Fruit fly (Drosophila melanogaster) whole organism, pupa: ENCODE measurements around the gene DnaJ-H.
A peak's percentile ranks its signal among the peaks of the same experiment; 100 is the strongest.

ENCODE experiments used
- CG10348 ChIP-seq: fragments of 200-800 bp; sonication (Bioruptor generic); IDR thresholded peaks from 2 replicates; pipeline ENCODE4 v1.3.6; 2022; ENCODE audit warnings: missing biosample characterization, missing genetic modification characterization
- CG12605 ChIP-seq: fragments of 200-800 bp; sonication (Bioruptor generic); IDR thresholded peaks from 2 replicates; pipeline ENCODE4 v1.3.6; 2022; ENCODE audit warnings: missing biosample characterization, missing genetic modification characterization
- CG13204 ChIP-seq: fragments of 200-800 bp; sonication (Bioruptor generic); optimal IDR thresholded peaks from 2 replicates; lab custom pipeline; 2018; ENCODE audit warnings: missing biosample characterization, mild to moderate bottlenecking, missing genetic modification characterization, moderate library complexity
- CG14655 ChIP-seq: fragments of 200-800 bp; sonication (Bioruptor generic); optimal IDR thresholded peaks from 3 replicates; lab custom pipeline; 2017; ENCODE audit warnings: mild to moderate bottlenecking, missing biosample characterization, missing genetic modification reagents, missing genetic modification characterization
- CG15710 ChIP-seq: fragments of 200-800 bp; sonication (Bioruptor generic); optimal IDR thresholded peaks from 2 replicates; lab custom pipeline; 2018; ENCODE audit warnings: missing biosample characterization, mild to moderate bottlenecking, missing genetic modification characterization, moderate library complexity
- CG17806 ChIP-seq: fragments of 200-800 bp; sonication (Bioruptor generic); optimal IDR thresholded peaks from 2 replicates; lab custom pipeline; 2018; ENCODE audit warnings: missing biosample characterization, mild to moderate bottlenecking, missing genetic modification characterization, moderate library complexity
- CG32121 ChIP-seq: fragments of 200-800 bp; sonication (Bioruptor generic); IDR thresholded peaks from 2 replicates; pipeline ENCODE4 v1.3.6; 2022; ENCODE audit warnings: missing biosample characterization, missing genetic modification characterization
- CG34367 ChIP-seq: fragments of 200-800 bp; sonication (Bioruptor generic); optimal IDR thresholded peaks from 2 replicates; lab custom pipeline; 2018; ENCODE audit warnings: missing biosample characterization, mild to moderate bottlenecking, missing genetic modification characterization
- CG4496 ChIP-seq: fragments of 200-800 bp; sonication (Bioruptor generic); IDR thresholded peaks from 3 replicates; pipeline ENCODE4 v1.3.6; 2022; ENCODE audit warnings: missing biosample characterization, missing genetic modification characterization
- CG8159 ChIP-seq: fragments of 200-800 bp; sonication (Bioruptor generic); optimal IDR thresholded peaks from 3 replicates; lab custom pipeline; 2018; ENCODE audit warnings: missing biosample characterization, mild to moderate bottlenecking, missing genetic modification characterization, moderate library complexity
- CG8301 ChIP-seq: fragments of 200-800 bp; sonication (Bioruptor generic); optimal IDR thresholded peaks from 2 replicates; lab custom pipeline; 2018; ENCODE audit warnings: missing biosample characterization, mild to moderate bottlenecking, missing genetic modification characterization
- CG9948 ChIP-seq: fragments of 200-800 bp; sonication (Bioruptor generic); optimal IDR thresholded peaks from 2 replicates; lab custom pipeline; 2018; ENCODE audit warnings: missing biosample characterization, mild to moderate bottlenecking, missing genetic modification characterization, moderate library complexity
- D1 ChIP-seq: fragments of 200-800 bp; sonication (Bioruptor generic); optimal IDR thresholded peaks from 2 replicates; lab custom pipeline; 2018; ENCODE audit warnings: missing biosample characterization, mild to moderate bottlenecking, missing genetic modification characterization, moderate library complexity
- EcR ChIP-seq: fragments of 200-800 bp; sonication (Bioruptor generic); optimal IDR thresholded peaks from 3 replicates; lab custom pipeline; 2019; ENCODE audit warnings: missing biosample characterization, missing genetic modification characterization, mild to moderate bottlenecking, moderate library complexity, missing genetic modification reagents
- Ets98B ChIP-seq: fragments of 200-800 bp; sonication (Bioruptor generic); IDR thresholded peaks from 2 replicates; pipeline ENCODE4 v1.3.6; 2022; ENCODE audit warnings: missing biosample characterization, missing genetic modification characterization
- Pif1A ChIP-seq: fragments of 200-800 bp; sonication (Bioruptor generic); optimal IDR thresholded peaks from 3 replicates; lab custom pipeline; 2016; ENCODE audit warnings: missing biosample characterization, missing genetic modification characterization
- Pif1B ChIP-seq: fragments of 200-800 bp; sonication (Bioruptor generic); optimal IDR thresholded peaks from 3 replicates; lab custom pipeline; 2016; ENCODE audit warnings: missing biosample characterization, missing genetic modification characterization
- Snoo ChIP-seq: fragments of 200-800 bp; sonication (Bioruptor generic); optimal IDR thresholded peaks from 3 replicates; lab custom pipeline; 2017; ENCODE audit warnings: missing biosample characterization, mild to moderate bottlenecking, missing genetic modification characterization, inconsistent platforms
- fd96Ca ChIP-seq: fragments of 200-800 bp; sonication (Bioruptor generic); IDR thresholded peaks from 3 replicates; pipeline ENCODE4 v1.3.6; 2022; ENCODE audit warnings: missing biosample characterization, missing genetic modification characterization
- gl ChIP-seq: fragments of 200-800 bp; sonication (Bioruptor generic); optimal IDR thresholded peaks from 2 replicates; lab custom pipeline; 2018; ENCODE audit warnings: missing biosample characterization, mild to moderate bottlenecking, missing genetic modification characterization
- rn ChIP-seq: fragments of 200-800 bp; sonication (Bioruptor generic); IDR thresholded peaks from 2 replicates; pipeline ENCODE4 v1.3.6; 2022; ENCODE audit warnings: missing biosample characterization, missing genetic modification characterization

The DnaJ-H gene

DNA sequence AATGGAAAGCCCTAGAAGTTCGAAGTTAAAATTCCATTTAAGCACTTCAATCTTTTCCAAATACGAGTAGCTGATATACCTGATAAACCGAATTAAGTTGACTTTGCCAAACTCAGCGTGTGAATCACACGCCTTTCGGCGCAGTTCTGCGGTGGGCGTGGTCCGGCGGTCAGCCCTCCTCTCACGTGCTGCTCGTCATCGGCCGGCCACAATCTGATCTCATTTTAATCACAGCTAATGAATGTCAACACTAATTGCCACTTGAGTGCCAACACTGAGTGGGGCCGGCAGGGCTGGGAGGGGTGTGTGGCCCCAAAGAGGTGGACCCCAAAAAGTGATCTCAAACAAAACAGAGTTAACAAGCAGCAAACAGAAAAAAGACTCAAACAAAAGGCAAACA lies 29.9 kb downstream of the DnaJ-H start:
- TF ChIP-seq fd96Ca (no peak), CG13204 (GFP tag; lab: Kevin White, UChicago) (no peak), D1 (no peak), Pif1A (GFP tag; lab: Kevin White, UChicago) (no peak), CG32121 (no peak), EcR (GFP tag; lab: Kevin White, UChicago) (no peak), CG17806 (tag; lab: Kevin White, UChicago) (no peak), CG14655 (no peak), Snoo (tag; lab: Kevin White, UChicago) (no peak), CG15710 (tag; lab: Kevin White, UChicago) (no peak), rn (GFP tag; lab: Robert Waterston, UW) (no peak), CG10348 (GFP tag; lab: Robert Waterston, UW) (no peak), CG12605 (no peak), gl (tag; lab: Kevin White, UChicago) (no peak), Ets98B (no peak)
- TF ChIP-seq, all 21 proteins: peak for 0

- no peak for TF ChIP-seq D1
- no peak for TF ChIP-seq CG10348 (GFP tag; lab: Robert Waterston, UW)
- TF ChIP-seq CG17806 (tag; lab: Kevin White, UChicago) = no peak
- TF ChIP-seq gl (tag; lab: Kevin White, UChicago) = no peak
- TF ChIP-seq CG4496 (GFP tag; lab: Robert Waterston, UW) = no peak
- TF ChIP-seq CG12605 = no peak
- no peak for TF ChIP-seq Ets98B
- no peak for TF ChIP-seq CG15710 (tag; lab: Kevin White, UChicago)
- TF ChIP-seq fd96Ca = no peak
- no peak for TF ChIP-seq CG32121
- TF ChIP-seq EcR (GFP tag; lab: Kevin White, UChicago) = no peak
- no peak for TF ChIP-seq CG8159 (tag; lab: Kevin White, UChicago)
These were observed 35.6 kb downstream of the DnaJ-H start, which contains the start of gene CG5122 for dm6 chr2L:13130291-13130690. CG5122 (plus strand) TSS chr2L:13130591.

DNA sequence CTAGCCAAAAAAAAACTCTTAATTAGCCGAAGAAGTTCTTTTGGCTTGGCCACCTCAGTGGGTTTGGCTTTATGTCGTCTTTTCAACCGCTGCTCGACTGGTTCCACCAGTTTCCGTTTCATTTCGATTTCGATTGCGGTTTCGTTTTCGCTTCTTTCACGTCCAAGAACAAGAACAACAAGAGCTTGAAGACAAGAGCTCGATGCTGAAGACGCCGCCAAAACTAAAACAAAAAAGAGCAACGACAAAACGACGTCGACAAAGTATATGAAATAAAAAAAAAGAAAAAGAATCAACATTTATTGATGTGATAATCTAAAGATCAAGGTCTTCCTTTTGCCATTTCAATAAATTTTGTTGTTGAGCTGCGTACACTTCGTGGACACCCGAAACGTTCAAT lies 43.3 kb downstream of the DnaJ-H start:
- TF ChIP-seq gl (tag; lab: Kevin White, UChicago) (peak; percentile 63), D1 (no peak), fd96Ca (no peak), Snoo (tag; lab: Kevin White, UChicago) (no peak), CG14655 (peak; percentile 14), Pif1A (GFP tag; lab: Kevin White, UChicago) (peak; percentile 20), CG17806 (tag; lab: Kevin White, UChicago) (peak; percentile 27), CG8159 (tag; lab: Kevin White, UChicago) (peak; percentile 32), EcR (GFP tag; lab: Kevin White, UChicago) (peak; percentile 14), CG34367 (tag; lab: Kevin White, UChicago) (peak; percentile 41), rn (GFP tag; lab: Robert Waterston, UW) (no peak), CG10348 (GFP tag; lab: Robert Waterston, UW) (no peak), CG13204 (GFP tag; lab: Kevin White, UChicago) (peak; percentile 59), CG32121 (no peak), CG4496 (GFP tag; lab: Robert Waterston, UW) (no peak), CG15710 (tag; lab: Kevin White, UChicago) (no peak), CG8301 (tag; lab: Kevin White, UChicago) (no peak), Pif1B (GFP tag; lab: Kevin White, UChicago) (no peak), CG12605 (no peak), CG9948 (no peak), Ets98B (no peak)

DNA sequence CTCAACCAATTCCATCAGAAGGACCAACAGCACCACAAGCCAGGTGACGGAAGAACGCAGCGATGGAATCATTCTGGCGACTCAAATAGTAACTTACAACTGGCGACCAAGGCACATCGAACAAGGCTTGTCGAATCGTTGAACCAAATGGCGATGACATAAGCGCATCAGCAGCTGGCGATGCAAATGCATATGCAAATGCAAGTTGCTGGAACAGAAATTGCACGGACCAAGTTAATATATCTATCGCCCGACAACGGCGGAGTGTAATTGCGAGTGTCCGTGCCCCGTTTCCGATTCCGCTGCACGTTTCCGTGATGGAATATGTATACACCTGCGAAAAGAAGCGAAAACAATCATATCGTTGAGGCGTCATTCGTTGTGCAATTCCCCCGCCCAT lies 46.8 kb downstream of the DnaJ-H start, which contains the start of the genes CG44198 and CG43050:
CG44198 (minus strand) TSS at position 101 of the 400 bp plus-strand sequence.
CG43050 (plus strand) TSS at position 261 of the 400 bp plus-strand sequence.
- TF ChIP-seq CG15710 (tag; lab: Kevin White, UChicago) (no peak), Pif1A (GFP tag; lab: Kevin White, UChicago) (no peak), Snoo (tag; lab: Kevin White, UChicago) (no peak), gl (tag; lab: Kevin White, UChicago) (no peak), CG13204 (GFP tag; lab: Kevin White, UChicago) (no peak), rn (GFP tag; lab: Robert Waterston, UW) (no peak), CG4496 (GFP tag; lab: Robert Waterston, UW) (no peak), CG14655 (no peak), Ets98B (no peak), CG12605 (no peak), CG8301 (tag; lab: Kevin White, UChicago) (no peak), CG8159 (tag; lab: Kevin White, UChicago) (no peak), CG32121 (no peak), D1 (no peak), fd96Ca (no peak), CG34367 (tag; lab: Kevin White, UChicago) (no peak), EcR (GFP tag; lab: Kevin White, UChicago) (no peak), CG9948 (no peak), Pif1B (GFP tag; lab: Kevin White, UChicago) (no peak), CG10348 (GFP tag; lab: Robert Waterston, UW) (no peak)
- TF ChIP-seq, all 21 proteins: peak for 0

dm6 chr2L:13116738-13117137 lies 49.1 kb downstream of the DnaJ-H start:
- TF ChIP-seq CG32121 (peak; percentile 52; the same call in 1 of the 2 replicates), D1 (no peak)
- TF ChIP-seq, all 21 proteins: peak for 1

DNA sequence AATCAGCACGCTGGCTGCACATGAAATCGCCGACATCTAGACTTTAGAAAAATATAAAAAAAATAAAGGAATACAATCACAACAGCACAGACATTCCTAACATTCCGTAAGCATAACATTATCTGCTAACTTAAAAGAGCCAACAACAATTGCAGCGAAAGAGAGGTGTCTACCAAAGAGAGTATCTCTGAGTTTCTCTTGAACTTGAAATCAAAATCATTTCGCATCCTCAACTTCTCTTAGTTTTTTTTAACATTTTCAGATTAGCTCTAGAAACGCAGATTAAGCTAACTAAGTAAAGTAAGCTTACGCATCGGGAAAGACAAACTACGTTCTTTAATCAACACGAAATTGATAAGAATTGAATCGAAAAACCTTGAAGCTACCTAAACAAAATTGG lies 52.3 kb downstream of the DnaJ-H start:
- TF ChIP-seq EcR (GFP tag; lab: Kevin White, UChicago) (no peak), CG8159 (tag; lab: Kevin White, UChicago) (no peak), CG14655 (no peak), Snoo (tag; lab: Kevin White, UChicago) (no peak), D1 (no peak), CG4496 (GFP tag; lab: Robert Waterston, UW) (no peak), CG9948 (no peak), CG15710 (tag; lab: Kevin White, UChicago) (no peak), CG17806 (tag; lab: Kevin White, UChicago) (no peak), Pif1A (GFP tag; lab: Kevin White, UChicago) (no peak), CG13204 (GFP tag; lab: Kevin White, UChicago) (no peak)
